ENCODE assay signal across 1 fruit fly cellular context in the genomic region with DNA sequence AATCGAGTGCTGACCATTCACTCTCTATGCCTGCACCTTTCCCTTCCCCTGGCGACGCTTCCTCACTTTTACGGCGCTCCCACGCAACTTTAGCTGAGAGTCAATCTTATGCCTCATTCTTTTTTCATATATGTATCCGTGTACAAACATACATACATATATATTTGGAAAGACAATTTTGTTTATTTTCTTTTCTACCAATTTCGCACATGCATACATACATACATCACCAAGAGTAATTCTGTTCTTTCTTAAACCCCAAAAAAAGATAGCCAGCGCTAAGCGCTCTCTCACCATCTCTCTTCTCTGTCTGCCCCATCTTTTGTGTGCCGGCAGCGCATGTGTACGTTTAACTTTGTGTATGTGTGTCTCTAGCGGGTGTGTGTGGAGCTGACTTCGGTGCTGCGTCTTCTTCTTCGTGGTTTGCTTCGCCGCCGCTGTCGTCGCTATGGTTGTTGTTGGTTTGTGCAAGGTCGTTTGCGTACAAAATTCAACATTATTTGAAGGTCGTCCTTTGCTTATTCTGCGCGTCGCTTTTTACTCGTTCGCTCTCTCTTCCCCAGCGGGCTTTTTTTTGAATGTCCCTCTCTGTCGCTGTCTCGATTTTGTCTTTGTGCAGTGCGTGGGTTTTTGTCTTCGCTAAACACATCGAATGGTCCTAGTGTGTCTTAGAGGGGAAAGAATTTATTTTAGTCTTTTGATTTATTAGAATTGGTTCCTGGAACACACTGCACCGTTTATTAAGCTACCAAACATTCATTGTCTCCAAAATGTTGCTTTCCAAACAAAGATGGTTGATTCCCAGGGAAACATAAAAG.
TF ChIP-seq lines count a peak whose summit lies in the region.

No protein-coding gene starts in this region.

TF ChIP-seq in whole organism, embryonic, 481 proteins besides CTCF, POLR2A, EP300 and RAD21 (continued from another document):
- TF ChIP-seq nom (GFP tag; optimal IDR thresholded peaks at IDR 0.05; lab: Kevin White, UChicago): peak; percentile 49
- no peak for TF ChIP-seq bab2 (GFP tag; optimal IDR thresholded peaks at IDR 0.05; lab: Kevin White, UChicago)
- TF ChIP-seq Nf-YB (GFP tag; optimal IDR thresholded peaks at IDR 0.05; lab: Kevin White, UChicago): peak; percentile 53
- peak in 1 of 2 experiments; percentile 84 for TF ChIP-seq Hr78 (GFP tag; optimal IDR thresholded peaks at IDR 0.05; lab: Kevin White, UChicago)
- TF ChIP-seq seq (GFP tag; IDR thresholded peaks at IDR 0.05; lab: Robert Waterston, UW): peak; percentile 31; the same call in 1 of the 2 replicates
- TF ChIP-seq tna (GFP tag; IDR thresholded peaks at IDR 0.05; lab: Robert Waterston, UW; ENCODE audit: partially characterized antibody): 0 out of 2 replicates have a peak, but pooled peaks have one; percentile 20
- no peak for TF ChIP-seq ATbp (GFP tag; optimal IDR thresholded peaks at IDR 0.05; lab: Kevin White, UChicago)
- peak; percentile 28 for TF ChIP-seq Fer1 (GFP tag; optimal IDR thresholded peaks at IDR 0.05; lab: Kevin White, UChicago)
- TF ChIP-seq CG7987 (GFP tag; optimal IDR thresholded peaks at IDR 0.05; lab: Kevin White, UChicago): peak; percentile 17
- TF ChIP-seq Adf1 (GFP tag; IDR thresholded peaks at IDR 0.05; lab: Robert Waterston, UW): peak; percentile 88
- TF ChIP-seq vnd (GFP tag; IDR thresholded peaks at IDR 0.05; lab: Robert Waterston, UW; ENCODE audit: partially characterized antibody): no peak
- TF ChIP-seq CG15479 (GFP tag; optimal IDR thresholded peaks at IDR 0.05; lab: Kevin White, UChicago): peak; percentile 46
- TF ChIP-seq CG5180 (GFP tag; optimal IDR thresholded peaks at IDR 0.05; lab: Kevin White, UChicago): peak; percentile 28
- peak; percentile 76 for TF ChIP-seq kni (GFP tag; optimal IDR thresholded peaks at IDR 0.05; lab: Kevin White, UChicago)
- peak; percentile 43 for TF ChIP-seq Med (GFP tag; lab: Kevin White, UChicago)
- TF ChIP-seq CG14014 (GFP tag; IDR thresholded peaks at IDR 0.05; lab: Robert Waterston, UW): 0 out of 2 replicates have a peak, but pooled peaks have one; percentile 17
- TF ChIP-seq HmgD (GFP tag; optimal IDR thresholded peaks at IDR 0.05; lab: Kevin White, UChicago): peak; percentile 31
- peak; percentile 11 for TF ChIP-seq twi (tag; optimal IDR thresholded peaks at IDR 0.05; lab: Kevin White, UChicago)
- TF ChIP-seq D19A (tag; optimal IDR thresholded peaks at IDR 0.05; lab: Kevin White, UChicago): peak; percentile 33
- TF ChIP-seq phol (tag; optimal IDR thresholded peaks at IDR 0.05; lab: Kevin White, UChicago): no peak
- TF ChIP-seq CG6689 (GFP tag; IDR thresholded peaks at IDR 0.05; lab: Robert Waterston, UW): 0 out of 2 replicates have a peak, but pooled peaks have one; percentile 16
- peak; percentile 36; the same call in 1 of the 2 replicates for TF ChIP-seq E2f2 (GFP tag; IDR thresholded peaks at IDR 0.05; lab: Robert Waterston, UW)
- TF ChIP-seq her (GFP tag; optimal IDR thresholded peaks at IDR 0.05; lab: Kevin White, UChicago): no peak
- peak; percentile 56; the same call in 1 of the 2 replicates for TF ChIP-seq CG13287 (GFP tag; IDR thresholded peaks at IDR 0.05; lab: Robert Waterston, UW; ENCODE audit: partially characterized antibody)
- TF ChIP-seq CG34224 (GFP tag; IDR thresholded peaks at IDR 0.05; lab: Robert Waterston, UW; ENCODE audit: partially characterized antibody): no peak; the same call in 2 of the 3 replicates
- no peak for TF ChIP-seq CG2889 (GFP tag; IDR thresholded peaks at IDR 0.05; lab: Robert Waterston, UW)
- TF ChIP-seq sd (tag; optimal IDR thresholded peaks at IDR 0.05; lab: Kevin White, UChicago): peak; percentile 68
- TF ChIP-seq CG12659 (GFP tag; optimal IDR thresholded peaks at IDR 0.05; lab: Kevin White, UChicago): no peak
- TF ChIP-seq CG13894 (tag; optimal IDR thresholded peaks at IDR 0.05; lab: Kevin White, UChicago): peak; percentile 25
- no peak for TF ChIP-seq ap (GFP tag; IDR thresholded peaks at IDR 0.05; lab: Robert Waterston, UW)
- peak; percentile 55 for TF ChIP-seq sqz (GFP tag; optimal IDR thresholded peaks at IDR 0.05; lab: Kevin White, UChicago)
- TF ChIP-seq bsh (GFP tag; optimal IDR thresholded peaks at IDR 0.05; lab: Kevin White, UChicago): peak in 1 of 2 experiments; percentile 10
- TF ChIP-seq dm (GFP tag; optimal IDR thresholded peaks at IDR 0.05; lab: Kevin White, UChicago): peak; percentile 22
- TF ChIP-seq aop (GFP tag; IDR thresholded peaks at IDR 0.05; lab: Robert Waterston, UW): no peak
- TF ChIP-seq CG7271 (tag; optimal IDR thresholded peaks at IDR 0.05; lab: Kevin White, UChicago): no peak
- peak; percentile 39; the same call in 1 of the 2 replicates for TF ChIP-seq hbn (GFP tag; IDR thresholded peaks at IDR 0.05; lab: Robert Waterston, UW; ENCODE audit: partially characterized antibody)
- peak; percentile 78 for TF ChIP-seq lbe (GFP tag; optimal IDR thresholded peaks at IDR 0.05; lab: Kevin White, UChicago)
- no peak for TF ChIP-seq CG3847 (GFP tag; IDR thresholded peaks at IDR 0.05; lab: Robert Waterston, UW)
- 0 out of 2 replicates have a peak, but pooled peaks have one; percentile 26 for TF ChIP-seq bbx (GFP tag; IDR thresholded peaks at IDR 0.05; lab: Robert Waterston, UW; ENCODE audit: partially characterized antibody)
- TF ChIP-seq sug (tag; optimal IDR thresholded peaks at IDR 0.05; lab: Kevin White, UChicago): peak; percentile 56
- peak; percentile 76 for TF ChIP-seq corto (GFP tag; optimal IDR thresholded peaks at IDR 0.05; lab: Kevin White, UChicago)
- peak; percentile 35; the same call in 1 of the 2 replicates for TF ChIP-seq unc-4 (GFP tag; IDR thresholded peaks at IDR 0.05; lab: Robert Waterston, UW; ENCODE audit: partially characterized antibody)
- TF ChIP-seq sna (GFP tag; IDR thresholded peaks at IDR 0.05; lab: Robert Waterston, UW; ENCODE audit: partially characterized antibody): peak; percentile 35; the same call in 1 of the 2 replicates
- peak; percentile 17 for TF ChIP-seq CG17829 (tag; optimal IDR thresholded peaks at IDR 0.05; lab: Kevin White, UChicago)
- no peak for TF ChIP-seq YL-1 (GFP tag; optimal IDR thresholded peaks at IDR 0.05; lab: Kevin White, UChicago)
- peak; percentile 60 for TF ChIP-seq sens (GFP tag; lab: Kevin White, UChicago)
- TF ChIP-seq bowl (GFP tag; IDR thresholded peaks at IDR 0.05; lab: Robert Waterston, UW): peak; percentile 34; the same call in 1 of the 2 replicates
- TF ChIP-seq Scr (GFP tag; IDR thresholded peaks at IDR 0.05; lab: Robert Waterston, UW; ENCODE audit: partially characterized antibody): peak; percentile 41; the same call in 1 of the 2 replicates
- peak; percentile 11 for TF ChIP-seq CG8290 (GFP tag; optimal IDR thresholded peaks at IDR 0.05; lab: Kevin White, UChicago)
- TF ChIP-seq CG8290 (tag; optimal IDR thresholded peaks at IDR 0.05; lab: Kevin White, UChicago): no peak
- TF ChIP-seq CG3163 (GFP tag; optimal IDR thresholded peaks at IDR 0.05; lab: Kevin White, UChicago): peak; percentile 69
- peak; percentile 92 for TF ChIP-seq Deaf1 (tag; optimal IDR thresholded peaks at IDR 0.05; lab: Kevin White, UChicago)
- TF ChIP-seq HmgZ (tag; optimal IDR thresholded peaks at IDR 0.05; lab: Kevin White, UChicago): peak; percentile 24
- TF ChIP-seq crol (GFP tag; IDR thresholded peaks at IDR 0.05; lab: Robert Waterston, UW): peak; percentile 94; the same call in 1 of the 2 replicates
- TF ChIP-seq ftz-f1 (GFP tag; optimal IDR thresholded peaks at IDR 0.05; lab: Kevin White, UChicago): peak; percentile 100
- peak in 1 of 2 experiments; percentile 25 for TF ChIP-seq tll (GFP tag; optimal IDR thresholded peaks at IDR 0.05; lab: Kevin White, UChicago)
- no peak for TF ChIP-seq dimm (GFP tag; IDR thresholded peaks at IDR 0.05; lab: Robert Waterston, UW)
- peak; percentile 84 for TF ChIP-seq CG10543 (GFP tag; optimal IDR thresholded peaks at IDR 0.05; lab: Kevin White, UChicago)
- peak; percentile 96 for TF ChIP-seq CG4360 (GFP tag; IDR thresholded peaks at IDR 0.05; lab: Robert Waterston, UW)
- TF ChIP-seq Sry-δ (GFP tag; optimal IDR thresholded peaks at IDR 0.05; lab: Kevin White, UChicago): peak; percentile 19
TF ChIP-seq in whole organism, embryonic: peak in this region for 80.
